Worm (Caenorhabditis elegans) whole organism, L3 larva: ENCODE results near the gene K04A8.20.

Experiments used
- aly-2 ChIP-seq: fragments of 150-350 bp; optimal IDR thresholded peaks from 2 replicates; lab custom pipeline; 2014; ENCODE audit warnings: missing biosample characterization, missing genetic modification characterization
- ama-1 ChIP-seq: fragments of 150-350 bp; optimal IDR thresholded peaks from 2 replicates; lab custom pipeline; 2018
- ceh-16 ChIP-seq: sonication (generic microtip); optimal IDR thresholded peaks from 2 replicates; lab custom pipeline; 2017; ENCODE audit warnings: missing biosample characterization, missing genetic modification characterization
- ceh-28 ChIP-seq: fragments of 150-350 bp; optimal IDR thresholded peaks from 2 replicates; lab custom pipeline; 2014; ENCODE audit warnings: missing biosample characterization, missing genetic modification reagents, missing genetic modification characterization
- ceh-82 ChIP-seq: fragments of 150-350 bp; optimal IDR thresholded peaks from 2 replicates; lab custom pipeline; 2014; ENCODE audit warnings: missing biosample characterization, missing genetic modification characterization
- daf-12 ChIP-seq: fragments of 150-350 bp; optimal IDR thresholded peaks from 2 replicates; lab custom pipeline; 2014; ENCODE audit warnings: missing biosample characterization, missing genetic modification reagents, missing genetic modification characterization
- nhr-11 ChIP-seq: fragments of 150-350 bp; optimal IDR thresholded peaks from 2 replicates; lab custom pipeline; 2014; ENCODE audit warnings: missing biosample characterization, missing genetic modification characterization
- nhr-237 ChIP-seq: fragments of 150-350 bp; optimal IDR thresholded peaks from 2 replicates; lab custom pipeline; 2014; ENCODE audit warnings: missing biosample characterization, missing genetic modification characterization
- nhr-28 ChIP-seq: fragments of 150-350 bp; optimal IDR thresholded peaks from 2 replicates; lab custom pipeline; 2014; ENCODE audit warnings: missing biosample characterization, missing genetic modification characterization
- sea-2 ChIP-seq: fragments of 150-350 bp; sonication (generic microtip); optimal IDR thresholded peaks from 4 replicates; lab custom pipeline; 2014; ENCODE audit warnings: missing biosample characterization, missing genetic modification reagents, missing genetic modification characterization
- ztf-11 ChIP-seq: fragments of 150-350 bp; optimal IDR thresholded peaks from 2 replicates; lab custom pipeline; 2014; ENCODE audit warnings: missing biosample characterization, missing genetic modification characterization

DNA sequence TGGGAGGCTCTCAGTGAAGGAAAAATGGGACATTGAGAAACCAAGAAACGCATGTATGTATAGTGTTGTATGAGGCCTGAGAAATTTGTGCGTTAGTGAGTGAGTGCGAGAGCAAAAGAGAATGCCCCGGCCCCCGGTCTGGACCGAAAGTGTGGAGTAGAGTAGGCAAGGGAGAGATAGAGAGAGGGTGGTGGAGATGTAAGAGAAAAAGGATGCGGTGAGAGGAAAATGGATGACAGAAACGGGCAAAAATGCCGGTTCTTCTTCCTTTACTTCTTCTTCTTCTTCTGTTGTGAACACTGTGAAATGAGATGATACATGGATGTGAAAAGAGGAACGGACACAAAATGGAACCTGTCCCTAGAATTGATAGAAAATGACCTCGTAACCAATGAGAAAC lies 10.9 kb upstream of the K04A8.20 start:
- no peak for TF ChIP-seq sea-2
- no peak for TF ChIP-seq ceh-82 (tag; lab: Kevin White, UChicago)
- no peak for TF ChIP-seq ceh-28 (tag; lab: Kevin White, UChicago)
- TF ChIP-seq ama-1 = peak; percentile 38
- TF ChIP-seq daf-12 (tag; lab: Kevin White, UChicago) = no peak
- TF ChIP-seq nhr-28 = no peak
- TF ChIP-seq nhr-237 (tag; lab: Kevin White, UChicago) = no peak
- TF ChIP-seq ztf-11 (tag; lab: Kevin White, UChicago) = no peak
- no peak for TF ChIP-seq nhr-11
- TF ChIP-seq ceh-16 (tag; lab: Kevin White, UChicago) = no peak
- TF ChIP-seq aly-2 (tag; lab: Kevin White, UChicago) = no peak
